Worm (Caenorhabditis elegans) whole organism, L2 larva: Measurements from ENCODE around the gene ain-1.

Source experiments
- alr-1 ChIP-seq: fragments of 150-350 bp; optimal IDR thresholded peaks from 2 replicates; lab custom pipeline; 2014; ENCODE audit warnings: missing biosample characterization, missing genetic modification characterization
- ama-1 ChIP-seq: fragments of 150-350 bp; optimal IDR thresholded peaks from 2 replicates; lab custom pipeline; 2018; ENCODE audit warnings: inconsistent platforms
- lin-11 ChIP-seq: fragments of 150-350 bp; sonication (generic microtip); optimal IDR thresholded peaks from 2 replicates; lab custom pipeline; 2014; ENCODE audit warnings: missing biosample characterization, missing genetic modification characterization, inconsistent platforms, mixed read lengths
- nhr-25 ChIP-seq: fragments of 150-350 bp; sonication (generic microtip); optimal IDR thresholded peaks from 3 replicates; lab custom pipeline; 2014; ENCODE audit warnings: missing biosample characterization, missing genetic modification characterization

ce11 chrX:16625078-16625808 is 12.0 kb downstream of the ain-1 start:
- TF ChIP-seq lin-11 (tag; lab: Kevin White, UChicago) (no peak), ama-1 (lab: Kevin White, UChicago) (no peak), alr-1 (no peak), nhr-25 (tag; lab: Kevin White, UChicago) (no peak)
